Fruit fly (Drosophila melanogaster) whole organism, embryonic: ENCODE data around the gene CG14105.

Experiments used
- ATbp ChIP-seq: fragments of 200-800 bp; sonication (Bioruptor generic); optimal IDR thresholded peaks from 2 replicates; lab custom pipeline; 2017; ENCODE audit warnings: missing biosample characterization, mild to moderate bottlenecking, missing genetic modification characterization, missing genetic modification reagents
- Awh ChIP-seq: fragments of 200-800 bp; sonication (Bioruptor generic); IDR thresholded peaks from 2 replicates; pipeline ENCODE4, ENCODE4 v1.3.6; 2022; ENCODE audit warnings: missing biosample characterization, missing genetic modification characterization
- BtbVII ChIP-seq: fragments of 200-800 bp; sonication (Bioruptor generic); optimal IDR thresholded peaks from 3 replicates; lab custom pipeline; 2017; ENCODE audit warnings: missing biosample characterization, mild to moderate bottlenecking, missing genetic modification characterization
- CG10209 ChIP-seq: fragments of 200-800 bp; sonication (Bioruptor generic); optimal IDR thresholded peaks from 3 replicates; lab custom pipeline; 2017; ENCODE audit warnings: missing biosample characterization, mild to moderate bottlenecking, missing genetic modification characterization, missing genetic modification reagents
- CG10366 ChIP-seq: fragments of 200-800 bp; sonication (Bioruptor generic); IDR thresholded peaks from 2 replicates; pipeline ENCODE4 v1.3.6; 2022; ENCODE audit warnings: missing biosample characterization, missing genetic modification characterization
- CG11723 ChIP-seq: fragments of 200-800 bp; sonication (Bioruptor generic); optimal IDR thresholded peaks from 2 replicates; lab custom pipeline; 2017; ENCODE audit warnings: missing biosample characterization, mild to moderate bottlenecking, missing genetic modification characterization
- CG12104 ChIP-seq: fragments of 200-800 bp; sonication (Bioruptor generic); optimal IDR thresholded peaks from 3 replicates; lab custom pipeline; 2016; ENCODE audit warnings: missing biosample characterization, missing genetic modification characterization
- CG13123 ChIP-seq: fragments of 200-800 bp; sonication (Bioruptor generic); optimal IDR thresholded peaks from 2 replicates; lab custom pipeline; 2016; ENCODE audit warnings: missing biosample characterization, missing genetic modification characterization
- CG14667 ChIP-seq: fragments of 200-800 bp; sonication (Bioruptor generic); IDR thresholded peaks from 2 replicates; pipeline ENCODE4 v1.3.6; 2022; ENCODE audit warnings: missing biosample characterization, missing genetic modification characterization
- CG16813 ChIP-seq: fragments of 200-800 bp; sonication (Bioruptor generic); IDR thresholded peaks from 3 replicates; pipeline ENCODE4 v1.3.6; 2022; ENCODE audit warnings: missing biosample characterization, missing genetic modification characterization; ENCODE audit not compliant: partially characterized antibody
- CG16815 ChIP-seq: fragments of 200-800 bp; sonication (Bioruptor generic); optimal IDR thresholded peaks from 3 replicates; lab custom pipeline; 2017; ENCODE audit warnings: missing biosample characterization, mild to moderate bottlenecking, missing genetic modification characterization
- CG17568 ChIP-seq: fragments of 200-800 bp; sonication (Bioruptor generic); optimal IDR thresholded peaks from 2 replicates; lab custom pipeline; 2018; ENCODE audit warnings: missing biosample characterization, mild to moderate bottlenecking, missing genetic modification characterization, moderate library complexity
- CG17612 ChIP-seq: fragments of 200-800 bp; sonication (Bioruptor generic); IDR thresholded peaks from 2 replicates; pipeline ENCODE4 v1.3.6; 2022; ENCODE audit warnings: missing biosample characterization, missing genetic modification characterization
- CG18764 ChIP-seq: fragments of 200-800 bp; sonication (Bioruptor generic); optimal IDR thresholded peaks from 3 replicates; lab custom pipeline; 2016; ENCODE audit warnings: missing biosample characterization, missing genetic modification characterization
- CG2712 ChIP-seq: fragments of 200-800 bp; optimal IDR thresholded peaks from 3 replicates; lab custom pipeline; 2019; ENCODE audit warnings: missing biosample characterization, mild to moderate bottlenecking, missing genetic modification characterization, moderate library complexity
- CG2889 ChIP-seq: fragments of 200-800 bp; sonication (Bioruptor generic); IDR thresholded peaks from 3 replicates; pipeline ENCODE4 v1.3.6; 2022; ENCODE audit warnings: missing biosample characterization, missing genetic modification characterization
- CG30431 ChIP-seq: fragments of 200-800 bp; sonication (Bioruptor generic); optimal IDR thresholded peaks from 2 replicates; lab custom pipeline; 2017; ENCODE audit warnings: missing biosample characterization, missing genetic modification characterization
- CG3065 ChIP-seq: fragments of 200-800 bp; sonication (Bioruptor generic); optimal IDR thresholded peaks from 2 replicates; lab custom pipeline; 2016; ENCODE audit warnings: missing biosample characterization, missing genetic modification characterization
- CG34224 ChIP-seq: fragments of 200-800 bp; sonication (Bioruptor generic); IDR thresholded peaks from 3 replicates; pipeline ENCODE4 v1.3.6; 2022; ENCODE audit warnings: missing biosample characterization, missing genetic modification characterization; ENCODE audit not compliant: partially characterized antibody
- CG6272 ChIP-seq: fragments of 200-800 bp; sonication (Bioruptor generic); IDR thresholded peaks from 2 replicates; pipeline ENCODE4 v1.3.6; 2022; ENCODE audit warnings: missing biosample characterization, missing genetic modification characterization
- CG6683 ChIP-seq: fragments of 200-800 bp; sonication (Bioruptor generic); optimal IDR thresholded peaks from 2 replicates; lab custom pipeline; 2017; ENCODE audit warnings: missing biosample characterization, mild to moderate bottlenecking, missing genetic modification characterization, missing genetic modification reagents
- Chrac-16 ChIP-seq: fragments of 200-800 bp; sonication (Bioruptor generic); optimal IDR thresholded peaks from 3 replicates; lab custom pipeline; 2016; ENCODE audit warnings: missing biosample characterization, missing genetic modification characterization
- D ChIP-seq, 2 experiments: fragments of 200-800 bp in 1 of 2; fragments of >200 bp in 1 of 2; sonication (Bioruptor generic) in 1 of 2; optimal IDR thresholded peaks; 2 replicates in 1 of 2; 3 replicates in 1 of 2; lab custom pipeline; 2017; ENCODE audit warnings: mild to moderate bottlenecking in 1 of 2, missing biosample characterization in 1 of 2, missing genetic modification characterization in 1 of 2, missing genetic modification reagents in 1 of 2
- Ets65A ChIP-seq: fragments of 200-800 bp; sonication (Bioruptor generic); peaks from one replicate; lab custom pipeline; 2016; ENCODE audit warnings: missing biosample characterization, missing genetic modification characterization
- Ets97D ChIP-seq: fragments of 200-800 bp; sonication (Bioruptor generic); optimal IDR thresholded peaks from 3 replicates; lab custom pipeline; 2016; ENCODE audit warnings: missing biosample characterization, missing genetic modification characterization
- Mrtf ChIP-seq: fragments of 200-800 bp; sonication (Bioruptor generic); IDR thresholded peaks from 3 replicates; pipeline ENCODE4 v1.3.6; 2022; ENCODE audit warnings: missing biosample characterization, missing genetic modification characterization
- Myb ChIP-seq: fragments of 200-800 bp; sonication (Bioruptor generic); optimal IDR thresholded peaks from 2 replicates; lab custom pipeline; 2016; ENCODE audit warnings: missing biosample characterization, missing genetic modification characterization
- NFAT ChIP-seq: fragments of 200-800 bp; sonication (Bioruptor generic); IDR thresholded peaks from 2 replicates; pipeline ENCODE4 v1.3.6; 2022; ENCODE audit warnings: missing biosample characterization, missing genetic modification characterization
- Pdp1 ChIP-seq, 2 experiments: fragments of 200-800 bp; sonication (Bioruptor generic); optimal IDR thresholded peaks; 3 replicates each; lab custom pipeline; 2016; ENCODE audit warnings: missing biosample characterization in 2 of 2, missing genetic modification characterization in 2 of 2, mild to moderate bottlenecking in 1 of 2, moderate library complexity in 1 of 2
- Ptx1 ChIP-seq: fragments of 200-800 bp; sonication (Bioruptor generic); IDR thresholded peaks from 2 replicates; pipeline ENCODE4 v1.3.6; 2022; ENCODE audit warnings: missing biosample characterization, missing genetic modification characterization
- Ravus ChIP-seq: fragments of 200-800 bp; sonication (Bioruptor generic); IDR thresholded peaks from 2 replicates; pipeline ENCODE4 v1.3.6; 2022; ENCODE audit warnings: missing biosample characterization, missing genetic modification characterization
- Tbp ChIP-seq: fragments of >200 bp; optimal IDR thresholded peaks from 2 replicates; lab custom pipeline; 2018; ENCODE audit warnings: missing biosample characterization, missing genetic modification characterization
- Xbp1 ChIP-seq: fragments of 200-800 bp; sonication (Bioruptor generic); optimal IDR thresholded peaks from 3 replicates; lab custom pipeline; 2016; ENCODE audit warnings: missing biosample characterization, mild to moderate bottlenecking, missing genetic modification characterization
- bsh ChIP-seq, 2 experiments: fragments of 200-800 bp; sonication (Bioruptor generic); optimal IDR thresholded peaks; 2 replicates each; lab custom pipeline; 2017 to 2018; ENCODE audit warnings: mild to moderate bottlenecking in 2 of 2, missing biosample characterization in 2 of 2, missing genetic modification characterization in 2 of 2, moderate library complexity in 1 of 2
- crol ChIP-seq: fragments of 200-800 bp; sonication (Bioruptor generic); IDR thresholded peaks from 2 replicates; pipeline ENCODE4 v1.3.6; 2022; ENCODE audit warnings: missing biosample characterization, missing genetic modification characterization
- dan ChIP-seq: fragments of 200-800 bp; sonication (Bioruptor generic); IDR thresholded peaks from 2 replicates; pipeline ENCODE4 v1.3.6; 2022; ENCODE audit warnings: missing biosample characterization, missing genetic modification characterization
- disco-r ChIP-seq: fragments of 200-800 bp; sonication (Bioruptor generic); optimal IDR thresholded peaks from 2 replicates; lab custom pipeline; 2016; ENCODE audit warnings: missing biosample characterization, missing genetic modification characterization
- exex ChIP-seq: fragments of 200-800 bp; sonication (Bioruptor generic); optimal IDR thresholded peaks from 4 replicates; lab custom pipeline; 2018; ENCODE audit warnings: missing biosample characterization, mild to moderate bottlenecking, missing genetic modification characterization, moderate library complexity
- gcm ChIP-seq: fragments of 200-800 bp; sonication (Bioruptor generic); optimal IDR thresholded peaks from 2 replicates; lab custom pipeline; 2019; ENCODE audit warnings: missing biosample characterization, mild to moderate bottlenecking, missing genetic modification characterization, moderate library complexity
- grau ChIP-seq: fragments of 200-800 bp; optimal IDR thresholded peaks from 3 replicates; lab custom pipeline; 2019; ENCODE audit warnings: missing biosample characterization, mild to moderate bottlenecking, missing genetic modification characterization, moderate library complexity
- klu ChIP-seq: fragments of 200-800 bp; sonication (Bioruptor generic); IDR thresholded peaks from 2 replicates; pipeline ENCODE4 v1.3.6; 2022; ENCODE audit warnings: missing biosample characterization, missing genetic modification characterization
- onecut ChIP-seq: fragments of 200-800 bp; sonication (Bioruptor generic); IDR thresholded peaks from 2 replicates; pipeline ENCODE4 v1.3.6; 2022; ENCODE audit warnings: missing biosample characterization, missing genetic modification characterization
- ranshi ChIP-seq: fragments of 200-800 bp; sonication (Bioruptor generic); IDR thresholded peaks from 2 replicates; pipeline ENCODE4 v1.3.6; 2022; ENCODE audit warnings: missing biosample characterization, missing genetic modification characterization
- rib ChIP-seq: fragments of 200-800 bp; sonication (Bioruptor generic); IDR thresholded peaks from 2 replicates; pipeline ENCODE4 v1.3.6; 2022; ENCODE audit warnings: missing biosample characterization, missing genetic modification characterization
- ro ChIP-seq: fragments of 200-800 bp; sonication (Bioruptor generic); IDR thresholded peaks from 2 replicates; pipeline ENCODE4 v1.3.6; 2022; ENCODE audit warnings: missing biosample characterization, missing genetic modification characterization
- scrt ChIP-seq: fragments of 200-800 bp; sonication (Bioruptor generic); optimal IDR thresholded peaks from 2 replicates; lab custom pipeline; 2018; ENCODE audit warnings: missing biosample characterization, mild to moderate bottlenecking, missing genetic modification characterization, moderate library complexity
- shn ChIP-seq: fragments of 200-800 bp; sonication (Bioruptor generic); optimal IDR thresholded peaks from 3 replicates; lab custom pipeline; 2016; ENCODE audit warnings: missing biosample characterization, missing genetic modification characterization
- slou ChIP-seq: fragments of 200-800 bp; sonication (Bioruptor generic); optimal IDR thresholded peaks from 3 replicates; lab custom pipeline; 2016; ENCODE audit warnings: missing biosample characterization, missing genetic modification characterization
- tin ChIP-seq: fragments of 200-800 bp; sonication (Bioruptor generic); optimal IDR thresholded peaks from 3 replicates; lab custom pipeline; 2016; ENCODE audit warnings: missing biosample characterization, missing genetic modification characterization
- yki ChIP-seq: fragments of >200 bp; optimal IDR thresholded peaks from 3 replicates; lab custom pipeline; 2018
- z ChIP-seq: fragments of 200-800 bp; sonication (Bioruptor generic); IDR thresholded peaks from 3 replicates; pipeline ENCODE4 v1.3.6; 2022; ENCODE audit warnings: missing biosample characterization, missing genetic modification characterization

Gene CG14105

DNA sequence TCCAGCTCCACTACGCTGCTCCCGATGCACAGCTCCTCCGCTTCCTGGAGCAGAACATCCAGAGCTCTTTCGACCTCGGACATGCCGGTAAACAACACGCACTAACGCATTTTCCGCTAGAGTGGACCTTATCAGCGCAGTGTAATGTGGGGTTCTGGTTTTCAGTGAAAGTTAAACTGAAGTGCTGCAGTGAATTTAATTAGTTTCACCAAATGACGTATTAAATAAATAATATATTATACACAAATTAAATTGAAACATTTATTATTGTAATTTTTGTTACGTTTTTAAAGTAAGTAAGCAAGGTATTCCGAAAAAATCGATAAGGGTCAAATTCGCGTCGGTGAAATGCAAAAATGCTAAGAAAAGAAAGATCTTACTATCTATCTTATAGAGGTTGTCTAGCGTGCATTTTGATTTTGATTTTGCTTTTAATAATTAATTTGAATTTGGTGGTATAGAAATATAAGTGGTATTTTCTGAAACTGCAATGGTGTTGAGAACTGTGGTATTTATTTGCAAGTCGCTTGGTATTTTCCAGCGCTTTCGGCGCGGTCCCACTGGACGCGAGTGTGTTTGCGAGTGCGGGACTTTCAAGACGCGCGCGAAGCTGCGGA lies 23.8 kb upstream of the CG14105 start, which contains the start of the genes JMJD7 and CG10738 (continued):
- TF ChIP-seq crol (GFP tag; lab: Robert Waterston, UW) (no peak), Awh (GFP tag; lab: Robert Waterston, UW) (peak; percentile 58; the same call in 1 of the 2 replicates), Ravus (GFP tag; lab: Robert Waterston, UW) (peak; percentile 26; the same call in 1 of the 2 replicates), scrt (GFP tag; lab: Kevin White, UChicago) (no peak), NFAT (GFP tag; lab: Robert Waterston, UW) (peak; percentile 83), CG34224 (GFP tag; lab: Robert Waterston, UW) (no peak), z (no peak), D (optimal IDR thresholded peaks at IDR 0.05; lab: Kevin White, UChicago) (no peak), D (GFP tag; optimal IDR thresholded peaks at IDR 0.05; lab: Kevin White, UChicago) (peak; percentile 68), onecut (GFP tag; lab: Robert Waterston, UW) (peak; percentile 70), CG2712 (tag; lab: Kevin White, UChicago) (peak; percentile 64), disco-r (GFP tag; lab: Kevin White, UChicago) (no peak), CG14667 (GFP tag; lab: Robert Waterston, UW) (peak; percentile 45), Ptx1 (GFP tag; lab: Robert Waterston, UW) (peak; percentile 63), CG10209 (GFP tag; lab: Kevin White, UChicago) (no peak), Chrac-16 (no peak), Ets65A (GFP tag; lab: Kevin White, UChicago) (peak; percentile 96), CG6683 (GFP tag; lab: Kevin White, UChicago) (peak; percentile 43), rib (peak; percentile 54; the same call in 1 of the 2 replicates), CG11723 (GFP tag; lab: Kevin White, UChicago) (no peak), klu (GFP tag; lab: Robert Waterston, UW) (peak; percentile 70), ATbp (GFP tag; lab: Kevin White, UChicago) (peak; percentile 55), ro (GFP tag; lab: Robert Waterston, UW) (0 out of 2 replicates have a peak, but pooled peaks have one; percentile 16), CG30431 (GFP tag; lab: Kevin White, UChicago) (no peak), gcm (GFP tag; lab: Kevin White, UChicago) (no peak), CG16815 (no peak), CG3065 (no peak), grau (tag; lab: Kevin White, UChicago) (peak; percentile 30), CG12104 (GFP tag; lab: Kevin White, UChicago) (peak; percentile 43), Myb (GFP tag; lab: Kevin White, UChicago) (no peak), CG2889 (GFP tag; lab: Robert Waterston, UW) (peak; percentile 42; the same call in 1 of the 3 replicates), shn (GFP tag; lab: Kevin White, UChicago) (peak; percentile 12), CG17612 (GFP tag; lab: Robert Waterston, UW) (no peak), tin (peak; percentile 87), CG17568 (GFP tag; lab: Kevin White, UChicago) (no peak), CG18764 (peak; percentile 73), yki (lab: Kevin White, UChicago) (no peak), Mrtf (GFP tag; lab: Robert Waterston, UW) (peak; percentile 60), Tbp (GFP tag; lab: Kevin White, UChicago) (no peak), exex (tag; lab: Kevin White, UChicago) (no peak), CG6272 (GFP tag; lab: Robert Waterston, UW) (peak; percentile 69; the same call in 1 of the 2 replicates), CG16813 (no peak), Ets97D (GFP tag; lab: Kevin White, UChicago) (peak; percentile 16), CG10366 (GFP tag; lab: Robert Waterston, UW) (peak; percentile 69), BtbVII (GFP tag; lab: Kevin White, UChicago) (peak; percentile 6), dan (no peak), CG13123 (no peak), ranshi (GFP tag; lab: Robert Waterston, UW) (peak; percentile 75), slou (GFP tag; lab: Kevin White, UChicago) (peak; percentile 2), Pdp1 (GFP tag; optimal IDR thresholded peaks at IDR 0.05; lab: Kevin White, UChicago) (no peak), bsh (GFP tag; optimal IDR thresholded peaks at IDR 0.05; lab: Kevin White, UChicago) (peak in 1 of 2 experiments; percentile 13), Xbp1 (GFP tag; lab: Kevin White, UChicago) (peak; percentile 57)
